Fruit fly (Drosophila melanogaster): Measurements from ENCODE around the gene Mrm2.

Gene Mrm2

DNA sequence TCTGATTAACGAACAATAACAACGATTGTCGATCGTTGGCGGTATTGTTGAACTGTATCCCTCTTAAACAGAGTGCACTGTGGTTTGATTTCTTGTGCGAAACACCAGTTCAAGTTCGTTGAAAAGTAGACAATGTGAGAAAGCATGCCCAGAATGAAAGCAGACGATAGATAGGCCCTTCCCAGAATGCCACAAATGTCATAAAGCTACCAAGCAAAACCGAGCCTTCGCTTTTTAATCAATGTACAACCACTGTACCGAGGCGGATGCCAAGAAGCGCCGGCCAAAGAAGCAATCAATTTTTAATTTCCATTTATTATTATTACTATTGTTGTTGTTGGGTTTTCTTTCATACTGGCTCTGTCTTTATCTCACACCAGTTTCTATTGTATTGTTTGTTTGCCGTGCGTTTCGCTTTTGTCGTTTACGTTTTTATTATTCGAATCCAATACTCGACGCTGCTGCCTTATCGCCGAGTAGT is 47.5 kb downstream of the Mrm2 start (continued):
- TF ChIP-seq Ets96B (tag; optimal IDR thresholded peaks at IDR 0.05) (peak; percentile 69), CG32006 (GFP tag; optimal IDR thresholded peaks at IDR 0.05) (peak; percentile 84), eg (GFP tag; IDR thresholded peaks at IDR 0.05) (peak; percentile 90), CG6792 (GFP tag; optimal IDR thresholded peaks at IDR 0.05) (peak; percentile 89), Hr39 (GFP tag; optimal IDR thresholded peaks at IDR 0.05) (peak; percentile 88), CG11762 (GFP tag; optimal IDR thresholded peaks at IDR 0.05; ENCODE audit: insufficient read depth) (peak; percentile 74), CG6854 (GFP tag; optimal IDR thresholded peaks at IDR 0.05) (peak; percentile 30), CG11902 (GFP tag; optimal IDR thresholded peaks at IDR 0.05) (peak; percentile 82), CG31627 (GFP tag; optimal IDR thresholded peaks at IDR 0.05) (peak; percentile 86), CG8319 (GFP tag; optimal IDR thresholded peaks at IDR 0.05) (peak; percentile 74), CG34406 (GFP tag; optimal IDR thresholded peaks at IDR 0.05) (peak; percentile 85), Hr4 (GFP tag; optimal IDR thresholded peaks at IDR 0.05) (peak; percentile 86), fd85E (GFP tag; optimal IDR thresholded peaks at IDR 0.05) (peak; percentile 65), CG6276 (GFP tag; optimal IDR thresholded peaks at IDR 0.05) (peak; percentile 77), dac (GFP tag; optimal IDR thresholded peaks at IDR 0.05) (peak; percentile 67), achi (GFP tag; optimal IDR thresholded peaks at IDR 0.05) (peak; percentile 84), net (GFP tag; optimal IDR thresholded peaks at IDR 0.05) (peak; percentile 84)

DNA sequence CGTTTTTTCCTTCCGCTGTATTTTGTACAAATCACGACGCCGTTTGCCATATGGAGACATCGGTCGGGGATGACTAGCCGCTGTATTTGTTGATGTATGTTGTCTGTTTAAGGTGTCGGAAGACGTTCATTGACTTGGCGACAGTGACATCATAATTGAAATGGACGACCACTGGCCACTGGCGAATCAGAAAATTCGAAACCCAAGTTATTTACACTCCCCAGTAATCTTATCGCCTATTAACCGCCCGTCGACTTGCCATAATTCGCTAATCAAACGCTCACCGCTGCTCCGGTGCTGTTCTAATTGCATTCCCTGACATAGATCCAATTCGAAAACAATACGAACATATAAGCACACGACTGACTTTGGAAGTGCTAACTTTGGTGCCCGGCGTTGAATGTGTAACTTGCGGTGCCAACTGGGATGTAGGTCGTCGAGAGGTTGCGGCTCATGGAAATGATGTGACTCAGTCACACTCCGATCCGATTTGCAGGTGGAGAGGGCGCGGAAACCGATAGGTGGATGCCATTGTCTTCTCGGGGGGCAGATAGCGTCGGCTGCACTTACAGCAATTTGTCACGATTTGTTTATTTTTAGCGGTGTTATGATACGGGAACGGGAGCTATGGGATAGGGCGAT is 48.3 kb downstream of the Mrm2 start:
- TF ChIP-seq Eip78C (GFP tag), result peak; percentile 7
- TF ChIP-seq topi (GFP tag; optimal IDR thresholded peaks at IDR 0.05), result no peak
- TF ChIP-seq CG15336 (GFP tag; IDR thresholded peaks at IDR 0.05), result no peak
- no peak for TF ChIP-seq CG6854 (GFP tag; optimal IDR thresholded peaks at IDR 0.05)
- peak; percentile 4 for TF ChIP-seq Sox14 (GFP tag; optimal IDR thresholded peaks at IDR 0.05)
- TF ChIP-seq CG6163 (GFP tag; IDR thresholded peaks at IDR 0.05), result 0 out of 3 replicates have a peak, but pooled peaks have one; percentile 9
- peak; percentile 62 for TF ChIP-seq vri (GFP tag; optimal IDR thresholded peaks at IDR 0.05)
- TF ChIP-seq CG34406 (GFP tag; optimal IDR thresholded peaks at IDR 0.05), result no peak
- TF ChIP-seq OdsH (GFP tag; optimal IDR thresholded peaks at IDR 0.05), result no peak
- peak; percentile 79 for TF ChIP-seq svp (GFP tag)
- no peak for TF ChIP-seq Blimp-1 (GFP tag; optimal IDR thresholded peaks at IDR 0.05)

DNA sequence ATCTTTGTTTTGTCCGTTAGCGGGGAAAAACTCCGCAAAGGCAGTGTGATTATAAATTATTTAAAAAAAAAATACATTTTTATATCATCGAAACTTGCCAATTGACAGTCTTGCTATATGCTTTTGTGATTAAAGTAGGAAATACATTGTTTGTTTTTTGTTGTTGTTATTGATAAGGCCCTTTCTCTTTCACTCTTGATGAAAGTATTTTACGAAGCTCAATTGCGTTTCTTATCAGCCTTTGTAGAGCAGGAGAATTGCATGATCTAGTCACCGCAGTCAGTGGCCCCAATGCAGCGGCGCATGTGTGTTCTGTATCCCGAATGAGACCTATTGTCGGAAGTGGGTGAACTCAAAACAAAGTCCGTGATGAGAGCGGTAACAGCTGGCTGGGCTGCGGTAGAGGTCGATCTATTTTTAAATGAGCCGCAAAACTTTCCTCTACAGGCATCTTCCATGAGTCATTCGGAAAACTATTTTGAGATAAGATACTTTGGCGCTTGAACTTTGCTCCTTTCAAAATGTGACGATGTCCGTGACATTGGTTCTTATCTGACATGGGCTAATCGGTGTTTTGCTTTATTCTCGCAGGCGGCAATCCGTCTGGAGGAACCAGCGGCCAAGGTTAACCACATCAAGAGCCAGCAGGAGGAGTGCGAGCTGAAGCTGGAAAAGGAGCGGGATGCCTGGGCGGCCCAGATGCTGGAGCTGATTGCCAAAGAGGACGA is 49.1 kb downstream of the Mrm2 start:
- TF ChIP-seq CG6808 (GFP tag; optimal IDR thresholded peaks at IDR 0.05) (peak; percentile 52), eg (GFP tag; IDR thresholded peaks at IDR 0.05) (no peak), Eip75B (GFP tag; optimal IDR thresholded peaks at IDR 0.05) (no peak), vri (GFP tag; optimal IDR thresholded peaks at IDR 0.05) (peak; percentile 83), Gug (GFP tag; IDR thresholded peaks at IDR 0.05) (no peak), dsx (GFP tag; optimal IDR thresholded peaks at IDR 0.05; ENCODE audit: poor library complexity, severe bottlenecking) (peak; percentile 2), CG6854 (GFP tag; optimal IDR thresholded peaks at IDR 0.05) (peak; percentile 37), Eip78C (GFP tag) (peak; percentile 82), svp (GFP tag) (peak; percentile 94), CG32006 (GFP tag; optimal IDR thresholded peaks at IDR 0.05) (peak; percentile 29), Eip93F (GFP tag; optimal IDR thresholded peaks at IDR 0.05) (peak; percentile 48)

DNA sequence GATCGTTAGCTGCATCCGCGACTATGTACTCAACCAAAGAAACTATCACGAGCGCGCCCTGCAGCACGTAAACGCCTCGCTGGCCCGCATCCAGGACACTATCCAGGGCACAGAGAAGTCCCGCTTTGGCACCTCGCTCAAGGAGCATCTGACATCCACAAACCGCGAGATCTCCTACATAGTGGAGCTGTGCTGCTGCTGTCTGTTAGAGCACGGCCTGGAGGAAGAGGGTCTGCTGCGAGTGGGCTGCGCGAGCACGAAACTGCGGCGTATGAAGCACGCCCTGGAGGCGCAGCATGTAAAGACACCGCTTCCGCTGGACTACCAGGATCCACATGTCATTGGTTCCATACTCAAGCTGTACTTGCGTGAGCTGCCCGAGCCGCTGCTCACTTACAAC is 49.6 kb downstream of the Mrm2 start:
- TF ChIP-seq Ets96B (tag; optimal IDR thresholded peaks at IDR 0.05) (no peak), CG3032 (tag; optimal IDR thresholded peaks at IDR 0.05) (no peak), Eip93F (GFP tag; optimal IDR thresholded peaks at IDR 0.05) (no peak), CG16779 (tag; optimal IDR thresholded peaks at IDR 0.05) (no peak), CG10669 (GFP tag; optimal IDR thresholded peaks at IDR 0.05) (no peak), CG6792 (GFP tag; optimal IDR thresholded peaks at IDR 0.05) (no peak), ss (GFP tag; optimal IDR thresholded peaks at IDR 0.05) (no peak)

Measured in whole organism, prepupa.